Worm (Caenorhabditis elegans) whole organism, L4 larva: Measurements from ENCODE around the gene T25C12.3.

Experiments used
- F44E2.7 ChIP-seq: fragments of 200-800 bp; sonication (Bioruptor generic); IDR thresholded peaks from 2 replicates; pipeline ENCODE4 v2.1.2; 2022; ENCODE audit warnings: missing genetic modification characterization, missing compliant biosample characterization
- F49E8.2 ChIP-seq: sonication (generic microtip); optimal IDR thresholded peaks from 2 replicates; lab custom pipeline; 2016; ENCODE audit warnings: missing compliant biosample characterization, mild to moderate bottlenecking, missing genetic modification characterization, borderline replicate concordance
- T20F7.1 ChIP-seq: fragments of 200-800 bp; sonication (Bioruptor generic); optimal IDR thresholded peaks from 2 replicates; lab custom pipeline; 2018; ENCODE audit warnings: mild to moderate bottlenecking, missing genetic modification characterization, missing compliant biosample characterization
- Y105C5A.15 ChIP-seq: fragments of 200-800 bp; sonication (Bioruptor generic); IDR thresholded peaks from 2 replicates; pipeline ENCODE4 v1.3.6; 2022; ENCODE audit warnings: missing genetic modification characterization, missing compliant biosample characterization
- Y48G9A.11 ChIP-seq: fragments of 200-800 bp; sonication (Bioruptor generic); IDR thresholded peaks from 2 replicates; pipeline ENCODE4 v1.3.6; 2022; ENCODE audit warnings: missing genetic modification reagents, missing genetic modification characterization, missing compliant biosample characterization
- ama-1 ChIP-seq: fragments of 150-350 bp; optimal IDR thresholded peaks from 2 replicates; lab custom pipeline; 2014; ENCODE audit warnings: inconsistent platforms, mixed read lengths
- attf-4 ChIP-seq: sonication (generic microtip); optimal IDR thresholded peaks from 3 replicates; lab custom pipeline; 2017; ENCODE audit warnings: missing biosample characterization, missing genetic modification characterization
- ceh-32 ChIP-seq: sonication (generic microtip); optimal IDR thresholded peaks from 2 replicates; lab custom pipeline; 2016; ENCODE audit warnings: mild to moderate bottlenecking, missing genetic modification characterization, missing compliant biosample characterization; ENCODE audit not compliant: poor library complexity
- ceh-62 ChIP-seq: sonication (generic microtip); optimal IDR thresholded peaks from 2 replicates; lab custom pipeline; 2017; ENCODE audit warnings: missing biosample characterization, missing genetic modification characterization
- ces-1 ChIP-seq: fragments of 150-350 bp; sonication (generic microtip); optimal IDR thresholded peaks from 4 replicates; lab custom pipeline; 2014; ENCODE audit warnings: missing biosample characterization, missing genetic modification reagents, missing genetic modification characterization
- cey-2 ChIP-seq: sonication (generic microtip); optimal IDR thresholded peaks from 3 replicates; lab custom pipeline; 2017; ENCODE audit warnings: missing genetic modification characterization, mild to moderate bottlenecking, missing compliant biosample characterization, antibody characterized with exemption, borderline replicate concordance; ENCODE audit not compliant: insufficient read depth
- daf-16 ChIP-seq, 3 experiments: sonication (generic microtip); optimal IDR thresholded peaks; 2 replicates each; lab custom pipeline; 2016 to 2017; ENCODE audit warnings: missing genetic modification characterization in 3 of 3, missing genetic modification reagents in 3 of 3, mild to moderate bottlenecking in 2 of 3, missing compliant biosample characterization in 2 of 3, missing biosample characterization in 1 of 3, moderate library complexity in 1 of 3
- dmd-8 ChIP-seq: fragments of 200-800 bp; sonication (Bioruptor generic); IDR thresholded peaks from 2 replicates; pipeline ENCODE4 v1.3.6; 2022; ENCODE audit warnings: missing genetic modification characterization, missing compliant biosample characterization
- dmd-9 ChIP-seq: fragments of 200-800 bp; sonication (Bioruptor generic); IDR thresholded peaks from 2 replicates; pipeline ENCODE4 v1.3.6; 2022; ENCODE audit warnings: missing genetic modification reagents, missing genetic modification characterization, missing compliant biosample characterization
- fkh-10 ChIP-seq: fragments of 150-350 bp; optimal IDR thresholded peaks from 2 replicates; lab custom pipeline; 2014; ENCODE audit warnings: missing biosample characterization, missing genetic modification reagents, missing genetic modification characterization
- fos-1 ChIP-seq: fragments of 150-350 bp; optimal IDR thresholded peaks from 2 replicates; lab custom pipeline; 2014; ENCODE audit warnings: missing biosample characterization, missing genetic modification characterization
- gei-8 ChIP-seq: fragments of 200-800 bp; sonication (Bioruptor generic); optimal IDR thresholded peaks from 2 replicates; lab custom pipeline; 2018; ENCODE audit warnings: mild to moderate bottlenecking, missing genetic modification characterization, missing compliant biosample characterization
- hlh-11 ChIP-seq: fragments of 200-800 bp; sonication (Bioruptor generic); optimal IDR thresholded peaks from 2 replicates; lab custom pipeline; 2018; ENCODE audit warnings: mild to moderate bottlenecking, missing genetic modification characterization, missing compliant biosample characterization
- hlh-30 ChIP-seq: sonication (generic microtip); optimal IDR thresholded peaks from 2 replicates; lab custom pipeline; 2017; ENCODE audit warnings: antibody characterized with exemption, mild to moderate bottlenecking, missing genetic modification characterization, missing compliant biosample characterization; ENCODE audit not compliant: insufficient read depth
- jun-1 ChIP-seq: fragments of 150-350 bp; optimal IDR thresholded peaks from 2 replicates; lab custom pipeline; 2014; ENCODE audit warnings: missing biosample characterization, missing genetic modification reagents, missing genetic modification characterization
- lim-7 ChIP-seq: fragments of 200-800 bp; sonication (Bioruptor generic); IDR thresholded peaks from 2 replicates; pipeline ENCODE4 v1.3.6; 2022; ENCODE audit warnings: missing genetic modification characterization, missing compliant biosample characterization
- lin-13 ChIP-seq: fragments of 150-350 bp; optimal IDR thresholded peaks from 2 replicates; lab custom pipeline; 2014; ENCODE audit warnings: missing biosample characterization, missing genetic modification reagents, missing genetic modification characterization
- lsy-2 ChIP-seq, 2 experiments: fragments of 150-350 bp in 1 of 2; sonication (generic microtip) in 1 of 2; optimal IDR thresholded peaks; 2 replicates each; lab custom pipeline; 2014 to 2017; ENCODE audit warnings: missing biosample characterization in 2 of 2, missing genetic modification characterization in 2 of 2
- mdl-1 ChIP-seq, 2 experiments: fragments of 150-350 bp in 1 of 2; sonication (generic microtip) in 1 of 2; optimal IDR thresholded peaks; 2 replicates each; lab custom pipeline; 2014 to 2017; ENCODE audit warnings: missing biosample characterization in 2 of 2, missing genetic modification characterization in 2 of 2
- mxl-3 ChIP-seq: fragments of 200-800 bp; sonication (Bioruptor generic); optimal IDR thresholded peaks from 2 replicates; lab custom pipeline; 2018; ENCODE audit warnings: mild to moderate bottlenecking, missing genetic modification characterization, missing compliant biosample characterization
- nhr-111 ChIP-seq: fragments of 200-800 bp; sonication (Bioruptor generic); optimal IDR thresholded peaks from 2 replicates; lab custom pipeline; 2018; ENCODE audit warnings: mild to moderate bottlenecking, missing genetic modification characterization, missing compliant biosample characterization
- nhr-25 ChIP-seq: sonication (generic microtip); optimal IDR thresholded peaks from 2 replicates; lab custom pipeline; 2017; ENCODE audit warnings: missing genetic modification characterization, mild to moderate bottlenecking, missing compliant biosample characterization, antibody characterized with exemption, moderate library complexity, borderline replicate concordance; ENCODE audit not compliant: insufficient read depth
- nhr-28 ChIP-seq: fragments of 150-350 bp; optimal IDR thresholded peaks from 2 replicates; lab custom pipeline; 2014; ENCODE audit warnings: missing biosample characterization, missing genetic modification characterization
- nhr-48 ChIP-seq: sonication (generic microtip); optimal IDR thresholded peaks from 2 replicates; lab custom pipeline; 2016; ENCODE audit warnings: mild to moderate bottlenecking, missing genetic modification characterization, missing compliant biosample characterization
- nhr-6 ChIP-seq: fragments of 150-350 bp; optimal IDR thresholded peaks from 2 replicates; lab custom pipeline; 2014; ENCODE audit warnings: missing biosample characterization, missing genetic modification characterization
- pha-4 ChIP-seq, 2 experiments: fragments of 150-350 bp in 1 of 2; fragments of 200-800 bp in 1 of 2; sonication (Bioruptor generic) in 1 of 2; IDR thresholded peaks in 1 of 2; optimal IDR thresholded peaks in 1 of 2; 2 replicates each; pipeline versions ENCODE4 v1.3.6 to Lab custom; 2014 to 2022; ENCODE audit warnings: missing genetic modification characterization in 2 of 2, missing genetic modification reagents in 2 of 2, missing biosample characterization in 1 of 2, missing compliant biosample characterization in 1 of 2
- php-3 ChIP-seq: fragments of 200-800 bp; sonication (Bioruptor generic); IDR thresholded peaks from 2 replicates; pipeline ENCODE4 v1.3.6; 2022; ENCODE audit warnings: missing genetic modification reagents, missing genetic modification characterization, missing compliant biosample characterization
- pqm-1 ChIP-seq: sonication (generic microtip); optimal IDR thresholded peaks from 2 replicates; lab custom pipeline; 2017; ENCODE audit warnings: missing biosample characterization, missing genetic modification characterization
- saeg-2 ChIP-seq: fragments of 200-800 bp; sonication (Bioruptor generic); IDR thresholded peaks from 2 replicates; pipeline ENCODE4 v1.3.6; 2022; ENCODE audit warnings: missing genetic modification reagents, missing genetic modification characterization, missing compliant biosample characterization
- tag-97 ChIP-seq: fragments of 200-800 bp; sonication (Bioruptor generic); IDR thresholded peaks from 2 replicates; pipeline ENCODE4 v1.3.6; 2022; ENCODE audit warnings: missing genetic modification characterization, missing compliant biosample characterization
- unc-62 ChIP-seq, 3 experiments: fragments of 150-350 bp in 1 of 3; sonication (generic microtip); optimal IDR thresholded peaks in 2 of 3; peaks in 1 of 3; 1 replicate in 1 of 3; 2 replicates in 2 of 3; lab custom pipeline; 2014 to 2017; ENCODE audit warnings: missing biosample characterization in 3 of 3, missing genetic modification characterization in 3 of 3, missing genetic modification reagents in 3 of 3, missing genotype in 1 of 3
- zip-11 ChIP-seq: fragments of 200-800 bp; sonication (Bioruptor generic); IDR thresholded peaks from 2 replicates; pipeline ENCODE4 v1.3.6; 2022; ENCODE audit warnings: missing genetic modification characterization, missing compliant biosample characterization
- zip-2 ChIP-seq: fragments of 150-350 bp; optimal IDR thresholded peaks from 2 replicates; lab custom pipeline; 2014; ENCODE audit warnings: missing biosample characterization, missing genetic modification characterization
- ztf-7 ChIP-seq: fragments of 150-350 bp; optimal IDR thresholded peaks from 2 replicates; lab custom pipeline; 2014; ENCODE audit warnings: missing biosample characterization, missing genetic modification characterization

T25C12.3 gene

ce11 chrX:11464271-11465103, 35.3 kb downstream of the T25C12.3 start (continued):
- TF ChIP-seq mxl-3 (GFP tag; lab: Kevin White, UChicago) = no peak
- TF ChIP-seq F49E8.2 (tag; lab: Kevin White, UChicago) = no peak
- no peak for TF ChIP-seq nhr-25 (tag; lab: Kevin White, UChicago)
- peak; percentile 93 for TF ChIP-seq pqm-1
- TF ChIP-seq ces-1 (GFP tag; lab: Kevin White, UChicago) = no peak
- TF ChIP-seq nhr-6 (tag; lab: Kevin White, UChicago) = peak; percentile 18
- TF ChIP-seq jun-1 (tag; lab: Kevin White, UChicago) = peak; percentile 32
- TF ChIP-seq php-3 (GFP tag; lab: Robert Waterston, UW) = no peak
- peak; percentile 9 for TF ChIP-seq nhr-48 (tag; lab: Kevin White, UChicago)
- peak in 1 of 2 experiments; percentile 17 for TF ChIP-seq lsy-2 (tag; optimal IDR thresholded peaks at IDR 0.05; lab: Kevin White, UChicago)
- TF ChIP-seq cey-2 (tag; lab: Kevin White, UChicago) = no peak
- TF ChIP-seq ceh-32 (tag; lab: Kevin White, UChicago) = no peak
- no peak for TF ChIP-seq dmd-8 (GFP tag; lab: Robert Waterston, UW)
- TF ChIP-seq unc-62 (GFP tag; optimal IDR thresholded peaks at IDR 0.05 in 1 of 2; lab: Kevin White, UChicago) = peak in 1 of 2 experiments; percentile 95
- no peak for TF ChIP-seq unc-62 (tag; optimal IDR thresholded peaks at IDR 0.05; lab: Kevin White, UChicago)
- no peak for TF ChIP-seq fkh-10
- TF ChIP-seq T20F7.1 (GFP tag; lab: Kevin White, UChicago) = no peak
- no peak for TF ChIP-seq gei-8
- TF ChIP-seq hlh-30 (tag; lab: Kevin White, UChicago) = peak; percentile 67
- no peak for TF ChIP-seq tag-97

DNA sequence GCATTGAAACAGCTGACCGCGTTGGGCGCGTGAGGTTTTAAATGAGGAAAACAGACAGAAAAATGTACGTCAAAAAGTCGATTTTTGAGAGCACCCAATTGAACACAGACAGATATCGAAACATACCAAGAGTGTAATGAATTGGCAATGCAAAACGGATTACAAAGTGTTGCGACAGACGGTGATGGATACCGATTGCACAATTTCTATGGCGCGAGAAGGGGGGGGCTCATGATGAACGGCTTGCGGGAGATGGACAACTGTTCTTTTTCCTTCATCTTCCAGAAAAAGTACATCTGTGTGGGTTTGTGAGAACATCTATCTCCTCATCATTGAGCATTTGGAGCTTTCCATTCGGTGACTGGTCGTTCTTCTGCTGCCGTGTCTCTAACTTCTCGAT, 36.2 kb downstream of the T25C12.3 start:
- TF ChIP-seq php-3 (GFP tag; lab: Robert Waterston, UW) = no peak
- no peak for TF ChIP-seq F44E2.7 (GFP tag; lab: Robert Waterston, UW)
- TF ChIP-seq pha-4 (GFP tag; IDR thresholded peaks at IDR 0.05; lab: Robert Waterston, UW) = no peak
- TF ChIP-seq pha-4 (tag; optimal IDR thresholded peaks at IDR 0.05; lab: Kevin White, UChicago) = no peak
- no peak for TF ChIP-seq lim-7 (GFP tag; lab: Robert Waterston, UW)
- no peak for TF ChIP-seq saeg-2 (GFP tag; lab: Robert Waterston, UW)
- no peak for TF ChIP-seq nhr-111
- TF ChIP-seq zip-2 = no peak
- no peak for TF ChIP-seq ztf-7 (tag; lab: Kevin White, UChicago)
- no peak for TF ChIP-seq ama-1 (lab: Kevin White, UChicago)
- TF ChIP-seq daf-16 (GFP tag; optimal IDR thresholded peaks at IDR 0.05; lab: Kevin White, UChicago) = peak in 1 of 2 experiments; percentile 28
- TF ChIP-seq daf-16 (tag; optimal IDR thresholded peaks at IDR 0.05; lab: Kevin White, UChicago) = no peak
- TF ChIP-seq mdl-1 (tag; optimal IDR thresholded peaks at IDR 0.05; lab: Kevin White, UChicago) = no peak
- TF ChIP-seq fos-1 (tag; lab: Kevin White, UChicago) = no peak
- no peak for TF ChIP-seq Y48G9A.11 (GFP tag; lab: Robert Waterston, UW)
- TF ChIP-seq dmd-9 (GFP tag; lab: Robert Waterston, UW) = no peak
- peak; percentile 35 for TF ChIP-seq hlh-11
- TF ChIP-seq attf-4 (tag; lab: Kevin White, UChicago) = no peak
- no peak for TF ChIP-seq unc-62 (GFP tag; optimal IDR thresholded peaks at IDR 0.05 in 1 of 2; lab: Kevin White, UChicago)
- TF ChIP-seq unc-62 (tag; optimal IDR thresholded peaks at IDR 0.05; lab: Kevin White, UChicago) = no peak
- no peak for TF ChIP-seq lin-13 (GFP tag; lab: Kevin White, UChicago)
- TF ChIP-seq ceh-62 (tag; lab: Kevin White, UChicago) = no peak
- no peak for TF ChIP-seq zip-11 (GFP tag; lab: Robert Waterston, UW)
- no peak for TF ChIP-seq Y105C5A.15 (GFP tag; lab: Robert Waterston, UW)
- peak; percentile 43 for TF ChIP-seq hlh-30 (tag; lab: Kevin White, UChicago)
- TF ChIP-seq nhr-28 = peak; percentile 6
